Fruit fly (Drosophila melanogaster): ENCODE data around the gene CG18170.
A peak's percentile ranks its signal among the peaks of the same experiment; 100 is the strongest.

Gene CG18170

DNA sequence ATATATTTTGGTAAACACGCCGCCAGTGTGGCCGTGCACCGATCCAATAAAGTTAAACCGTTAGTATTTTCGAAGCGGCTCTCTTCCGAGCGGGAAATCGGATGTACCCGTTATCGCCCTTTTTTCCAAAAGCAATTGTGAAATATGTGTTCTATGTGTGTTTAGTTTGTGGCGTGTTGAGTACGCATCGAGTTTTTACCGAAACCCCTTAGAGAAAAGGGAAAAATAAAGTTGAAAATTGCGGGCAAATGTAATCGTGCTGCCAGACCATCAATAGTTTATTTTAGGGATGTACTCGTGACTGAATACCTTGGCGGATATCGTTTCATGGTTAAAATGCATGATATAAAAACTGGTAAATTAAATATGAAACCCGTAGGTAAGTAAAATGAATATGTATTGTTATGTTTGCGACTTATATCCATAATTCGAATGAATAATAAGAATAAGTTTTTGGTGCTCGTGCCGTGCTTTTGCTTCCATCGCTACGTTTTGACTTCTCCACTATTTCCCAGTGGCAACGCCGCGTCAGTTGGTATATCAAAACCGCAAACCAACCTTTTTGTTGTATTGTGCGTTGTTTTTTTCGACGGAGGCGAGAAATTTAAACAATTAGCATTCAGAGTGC, 36.5 kb downstream of the CG18170 start, which contains the start of the genes Mettl2 and Bgb (continued):
- TF ChIP-seq Med (GFP tag) (peak; percentile 94), CG31388 (GFP tag; optimal IDR thresholded peaks at IDR 0.05) (peak; percentile 43), H15 (GFP tag; IDR thresholded peaks at IDR 0.05) (peak; percentile 85), Hand (GFP tag; optimal IDR thresholded peaks at IDR 0.05) (no peak), B-H1 (GFP tag; IDR thresholded peaks at IDR 0.05) (peak; percentile 27; the same call in 1 of the 3 replicates), CG32772 (GFP tag; IDR thresholded peaks at IDR 0.05) (peak; percentile 86), p53 (GFP tag; optimal IDR thresholded peaks at IDR 0.05) (peak; percentile 18), CG12942 (GFP tag; optimal IDR thresholded peaks at IDR 0.05) (peak; percentile 61), shn (GFP tag; optimal IDR thresholded peaks at IDR 0.05) (peak; percentile 77), CG10979 (tag; optimal IDR thresholded peaks at IDR 0.05) (peak; percentile 69), CG8924 (tag; optimal IDR thresholded peaks at IDR 0.05) (peak; percentile 60), al (GFP tag; IDR thresholded peaks at IDR 0.05) (peak; percentile 88), phol (tag; optimal IDR thresholded peaks at IDR 0.05) (peak; percentile 87), CG4404 (GFP tag; IDR thresholded peaks at IDR 0.05) (peak; percentile 90), CG6765 (GFP tag; optimal IDR thresholded peaks at IDR 0.05) (peak; percentile 34), CG7963 (GFP tag; IDR thresholded peaks at IDR 0.05; ENCODE audit: partially characterized antibody) (peak; percentile 40; the same call in 2 of the 3 replicates), Aef1 (GFP tag; IDR thresholded peaks at IDR 0.05) (peak; percentile 85), maf-S (GFP tag; optimal IDR thresholded peaks at IDR 0.05) (peak; percentile 80), mirr (GFP tag; optimal IDR thresholded peaks at IDR 0.05) (peak; percentile 27), CG8359 (GFP tag; optimal IDR thresholded peaks at IDR 0.05; ENCODE audit: borderline replicate concordance) (peak; percentile 24), Rx (GFP tag; IDR thresholded peaks at IDR 0.05) (peak; percentile 69), CG3847 (GFP tag; IDR thresholded peaks at IDR 0.05) (peak; percentile 82), CG12219 (GFP tag; optimal IDR thresholded peaks at IDR 0.05) (no peak), TFAM (GFP tag; optimal IDR thresholded peaks at IDR 0.05) (no peak), CG9727 (GFP tag; optimal IDR thresholded peaks at IDR 0.05) (peak; percentile 72), mld (GFP tag; IDR thresholded peaks at IDR 0.05; ENCODE audit: partially characterized antibody) (no peak), psq (GFP tag; optimal IDR thresholded peaks at IDR 0.05) (peak; percentile 29), CG12391 (tag; optimal IDR thresholded peaks at IDR 0.05) (peak; percentile 75), Ada2b (GFP tag; IDR thresholded peaks at IDR 0.05) (peak; percentile 71), CG11723 (GFP tag; optimal IDR thresholded peaks at IDR 0.05) (no peak), CG15011 (GFP tag; optimal IDR thresholded peaks at IDR 0.05) (no peak), CG4424 (GFP tag; optimal IDR thresholded peaks at IDR 0.05) (peak; percentile 84), CG8388 (GFP tag; optimal IDR thresholded peaks at IDR 0.05) (peak; percentile 60), gcm (GFP tag; optimal IDR thresholded peaks at IDR 0.05) (peak; percentile 31), CG3838 (GFP tag; optimal IDR thresholded peaks at IDR 0.05) (no peak), HLH4C (GFP tag; IDR thresholded peaks at IDR 0.05; ENCODE audit: partially characterized antibody) (peak; percentile 56; the same call in 2 of the 3 replicates), az2 (GFP tag; optimal IDR thresholded peaks at IDR 0.05) (peak; percentile 72), jumu (GFP tag; optimal IDR thresholded peaks at IDR 0.05) (peak; percentile 84), CG3065 (GFP tag; optimal IDR thresholded peaks at IDR 0.05) (peak; percentile 0), Dref (GFP tag; IDR thresholded peaks at IDR 0.05) (no peak), CG6791 (GFP tag; IDR thresholded peaks at IDR 0.05; ENCODE audit: partially characterized antibody) (0 out of 3 replicates have a peak, but pooled peaks have one; percentile 16), Sin3A (optimal IDR thresholded peaks at IDR 0.05) (peak; percentile 95), Neu2 (GFP tag; optimal IDR thresholded peaks at IDR 0.05; ENCODE audit: borderline replicate concordance) (peak; percentile 43), CG12071 (GFP tag; optimal IDR thresholded peaks at IDR 0.05) (no peak), tio (GFP tag; optimal IDR thresholded peaks at IDR 0.05) (no peak), caup (GFP tag; optimal IDR thresholded peaks at IDR 0.05; ENCODE audit: severe bottlenecking) (peak; percentile 53), cato (GFP tag; optimal IDR thresholded peaks at IDR 0.05; ENCODE audit: borderline replicate concordance) (peak; percentile 66), CG13296 (GFP tag; optimal IDR thresholded peaks at IDR 0.05) (peak; percentile 13), ranshi (GFP tag; IDR thresholded peaks at IDR 0.05) (peak; percentile 85; the same call in 1 of the 2 replicates)

All from whole organism, embryonic.